Fruit fly (Drosophila melanogaster): ENCODE results near the gene CG15458.

CG15458 gene

DNA sequence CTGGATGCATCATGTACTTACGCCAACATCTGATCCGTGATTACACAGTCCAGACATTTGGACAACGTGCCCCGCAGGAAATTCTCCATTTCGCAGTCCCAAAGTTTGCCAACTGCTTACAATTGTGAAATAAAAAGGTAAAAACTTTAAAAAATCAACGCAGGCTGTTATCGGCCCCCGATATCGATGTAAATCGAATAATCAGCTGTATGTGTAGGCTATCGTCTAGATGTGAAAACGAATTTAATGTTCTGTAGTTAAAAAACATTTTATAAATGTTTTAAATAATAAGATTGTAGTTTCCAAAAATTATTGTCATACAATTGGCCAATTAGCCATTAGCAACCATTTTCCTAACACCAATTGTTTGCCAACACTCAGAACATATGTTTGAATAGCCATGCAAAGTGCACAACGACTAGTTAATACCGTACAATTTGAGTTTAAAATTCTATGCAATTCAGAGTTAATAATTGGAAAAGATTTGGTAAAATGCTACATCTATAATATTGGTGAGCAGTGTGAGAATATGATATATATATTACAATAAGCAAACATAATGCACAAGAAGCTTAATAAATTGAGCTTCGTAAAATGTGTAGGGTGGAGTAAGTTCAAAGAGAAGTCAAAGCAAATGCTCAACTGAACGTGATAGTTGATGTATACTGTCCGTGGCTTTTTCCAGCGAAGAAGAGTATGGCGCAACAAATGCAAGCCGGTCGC lies 15.6 kb upstream of the CG15458 start, which contains the start of the genes CG11710 and mal (continued):
- TF ChIP-seq bab2 (GFP tag; optimal IDR thresholded peaks at IDR 0.05) (peak; percentile 85), CG8281 (tag; optimal IDR thresholded peaks at IDR 0.05) (no peak), btn (GFP tag; optimal IDR thresholded peaks at IDR 0.05) (peak; percentile 14), CG10274 (GFP tag; optimal IDR thresholded peaks at IDR 0.05) (peak; percentile 67), CG3407 (GFP tag; optimal IDR thresholded peaks at IDR 0.05) (no peak), unc-4 (GFP tag; IDR thresholded peaks at IDR 0.05; ENCODE audit: partially characterized antibody) (peak; percentile 37; the same call in 1 of the 2 replicates), CG17802 (tag; optimal IDR thresholded peaks at IDR 0.05) (peak; percentile 53), CG6854 (GFP tag; optimal IDR thresholded peaks at IDR 0.05) (peak; percentile 70), CG32772 (GFP tag; IDR thresholded peaks at IDR 0.05) (peak; percentile 68), CG10366 (GFP tag; IDR thresholded peaks at IDR 0.05) (peak; percentile 50; the same call in 1 of the 2 replicates), CG8765 (GFP tag; IDR thresholded peaks at IDR 0.05) (no peak), unpg (GFP tag; optimal IDR thresholded peaks at IDR 0.05) (no peak), CG1602 (GFP tag; optimal IDR thresholded peaks at IDR 0.05) (peak; percentile 52), gcm2 (GFP tag; optimal IDR thresholded peaks at IDR 0.05) (no peak), vfl (GFP tag; optimal IDR thresholded peaks at IDR 0.05) (peak; percentile 43), psq (GFP tag; optimal IDR thresholded peaks at IDR 0.05) (no peak), run (tag; optimal IDR thresholded peaks at IDR 0.05) (no peak), CG17568 (GFP tag; optimal IDR thresholded peaks at IDR 0.05) (no peak), CG3838 (GFP tag; optimal IDR thresholded peaks at IDR 0.05) (peak; percentile 47), Deaf1 (tag; optimal IDR thresholded peaks at IDR 0.05) (peak; percentile 63), hkb (optimal IDR thresholded peaks at IDR 0.05) (no peak), hkb (GFP tag; IDR thresholded peaks at IDR 0.05) (peak; percentile 63), zfh2 (GFP tag; optimal IDR thresholded peaks at IDR 0.05) (peak; percentile 73), CG8478 (optimal IDR thresholded peaks at IDR 0.05) (no peak), pum (GFP tag; optimal IDR thresholded peaks at IDR 0.05) (peak; percentile 26), Dp (GFP tag; optimal IDR thresholded peaks at IDR 0.05) (peak; percentile 12), CG17385 (GFP tag; optimal IDR thresholded peaks at IDR 0.05) (no peak), CG9876 (GFP tag; optimal IDR thresholded peaks at IDR 0.05) (no peak), CG32532 (GFP tag; IDR thresholded peaks at IDR 0.05) (peak; percentile 78), E2f1 (GFP tag; IDR thresholded peaks at IDR 0.05) (peak; percentile 73), disco-r (GFP tag; optimal IDR thresholded peaks at IDR 0.05) (no peak), B-H2 (GFP tag; optimal IDR thresholded peaks at IDR 0.05) (peak; percentile 68), nom (GFP tag; optimal IDR thresholded peaks at IDR 0.05) (peak; percentile 71), PHDP (tag; optimal IDR thresholded peaks at IDR 0.05) (peak; percentile 74)

DNA sequence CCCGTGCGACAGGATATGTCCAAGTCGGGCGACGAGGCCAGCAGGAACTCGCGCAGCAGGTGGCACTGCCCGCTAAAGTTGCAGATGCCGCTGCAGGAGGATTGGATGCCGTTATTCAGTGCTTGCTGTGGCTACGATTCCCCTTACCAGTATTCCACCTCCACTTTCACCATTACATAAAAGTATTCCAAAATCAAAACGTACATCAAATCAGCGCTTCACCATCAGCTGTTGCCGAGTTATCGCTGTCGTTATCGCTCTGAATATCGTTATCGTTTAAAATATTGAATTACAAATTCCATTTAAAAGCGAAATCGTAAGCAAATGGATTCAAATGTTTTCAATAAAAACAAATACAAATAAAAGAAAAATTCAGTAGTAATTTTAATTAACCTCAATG lies 12.8 kb upstream of the CG15458 start, which contains the start of gene CG15456:
Gene CG15456, minus strand, starts transcription at position 225 of the 400 bp plus-strand sequence.
- TF ChIP-seq CG10565 (GFP tag; optimal IDR thresholded peaks at IDR 0.05) (no peak), CG11696 (GFP tag; IDR thresholded peaks at IDR 0.05) (no peak), CG2116 (GFP tag; optimal IDR thresholded peaks at IDR 0.05) (peak; percentile 61), MESR4 (GFP tag; optimal IDR thresholded peaks at IDR 0.05) (peak; percentile 46), CG4820 (GFP tag; optimal IDR thresholded peaks at IDR 0.05) (no peak), Dp (GFP tag; optimal IDR thresholded peaks at IDR 0.05) (peak; percentile 82), CG2712 (tag; optimal IDR thresholded peaks at IDR 0.05) (no peak), vnd (GFP tag; IDR thresholded peaks at IDR 0.05; ENCODE audit: partially characterized antibody) (peak; percentile 59; the same call in 2 of the 3 replicates), pzg (GFP tag; optimal IDR thresholded peaks at IDR 0.05) (peak; percentile 15), CG30403 (GFP tag; optimal IDR thresholded peaks at IDR 0.05) (no peak), Six4 (GFP tag; optimal IDR thresholded peaks at IDR 0.05) (no peak), grau (tag; optimal IDR thresholded peaks at IDR 0.05) (no peak), CG6683 (GFP tag; optimal IDR thresholded peaks at IDR 0.05) (no peak), crp (GFP tag; optimal IDR thresholded peaks at IDR 0.05) (peak; percentile 40 to 89), CG6765 (GFP tag; optimal IDR thresholded peaks at IDR 0.05) (no peak), CG13894 (tag; optimal IDR thresholded peaks at IDR 0.05) (no peak), Dll (GFP tag; IDR thresholded peaks at IDR 0.05; ENCODE audit: partially characterized antibody) (peak; percentile 56; the same call in 3 of the 4 replicates), en (GFP tag; optimal IDR thresholded peaks at IDR 0.05) (no peak)

Measured in whole organism, embryonic.